ENCODE assay signal across 2 fruit fly cellular contexts in the genomic region with DNA sequence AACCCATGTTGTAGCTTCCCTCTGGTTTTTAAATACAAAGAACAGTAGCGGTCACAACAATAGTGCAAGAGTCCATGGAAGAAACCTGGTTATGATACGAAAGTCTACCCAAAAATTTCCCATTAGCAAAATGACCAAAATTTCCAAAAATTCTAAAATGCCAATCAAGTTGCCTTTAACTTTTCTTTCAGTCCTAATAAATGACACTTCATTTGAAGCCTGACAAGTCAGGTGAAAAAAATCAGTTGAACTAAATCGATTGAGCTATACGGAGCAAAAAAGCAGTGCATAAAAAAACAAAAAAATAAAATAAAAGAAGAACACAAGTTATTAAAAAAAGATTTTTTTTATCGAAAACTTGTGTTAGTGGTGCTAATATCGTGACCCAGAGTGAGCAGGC.
A peak's percentile ranks its signal among the peaks of the same experiment; 100 is the strongest.
TF ChIP-seq lines count a peak whose summit lies in the region.

No protein-coding gene starts in this region.

- no peak for TF ChIP-seq CTCF in whole organism, embryonic (GFP tag; optimal IDR thresholded peaks at IDR 0.05; lab: Kevin White, UChicago)

TF ChIP-seq in whole organism, embryonic, 481 proteins besides CTCF, POLR2A, EP300 and RAD21:
- TF ChIP-seq ems (GFP tag; optimal IDR thresholded peaks at IDR 0.05; lab: Kevin White, UChicago) (no peak), Meics (GFP tag; optimal IDR thresholded peaks at IDR 0.05; lab: Kevin White, UChicago) (no peak), Ptx1 (GFP tag; IDR thresholded peaks at IDR 0.05; lab: Robert Waterston, UW) (0 out of 2 replicates have a peak, but pooled peaks have one; percentile 19), sens (GFP tag; lab: Kevin White, UChicago) (peak; percentile 79), Med (GFP tag; lab: Kevin White, UChicago) (peak; percentile 12), eve (GFP tag; optimal IDR thresholded peaks at IDR 0.05; lab: Kevin White, UChicago) (no peak), Ets65A (GFP tag; lab: Kevin White, UChicago) (peak; percentile 25), CG11696 (GFP tag; IDR thresholded peaks at IDR 0.05; lab: Robert Waterston, UW) (peak; percentile 56; the same call in 1 of the 2 replicates), CG11504 (tag; optimal IDR thresholded peaks at IDR 0.05; lab: Kevin White, UChicago) (peak; percentile 5)
TF ChIP-seq in whole organism, embryonic: peak in this region for 6.

TF ChIP-seq in whole organism, prepupa, 60 proteins besides CTCF, POLR2A, EP300 and RAD21:
- no peak for TF ChIP-seq Hr39 (GFP tag; optimal IDR thresholded peaks at IDR 0.05; lab: Kevin White, UChicago)
- no peak for TF ChIP-seq Ets96B (tag; optimal IDR thresholded peaks at IDR 0.05; lab: Kevin White, UChicago)
- TF ChIP-seq CG32006 (GFP tag; optimal IDR thresholded peaks at IDR 0.05; lab: Kevin White, UChicago), result peak; percentile 14
- no peak for TF ChIP-seq pdm3 (GFP tag; optimal IDR thresholded peaks at IDR 0.05; lab: Kevin White, UChicago)
- TF ChIP-seq svp (GFP tag; lab: Kevin White, UChicago), result peak; percentile 52
- no peak for TF ChIP-seq CG8319 (GFP tag; optimal IDR thresholded peaks at IDR 0.05; lab: Kevin White, UChicago)
